Worm (Caenorhabditis elegans) whole organism, late embryonic: ENCODE data around the gene coq-6.

Experiments
- ama-1 ChIP-seq: fragments of 150-350 bp; optimal IDR thresholded peaks from 2 replicates; lab custom pipeline; 2014
- ceh-2 ChIP-seq: sonication (generic microtip); optimal IDR thresholded peaks from 2 replicates; lab custom pipeline; 2016; ENCODE audit warnings: missing genotype, missing genetic modification characterization, missing compliant biosample characterization
- ceh-6 ChIP-seq: fragments of 200-800 bp; sonication (Bioruptor generic); optimal IDR thresholded peaks from 2 replicates; lab custom pipeline; 2018; ENCODE audit warnings: mild to moderate bottlenecking, missing genetic modification characterization, missing compliant biosample characterization
- elt-2 ChIP-seq: sonication (generic microtip); optimal IDR thresholded peaks from 2 replicates; lab custom pipeline; 2016; ENCODE audit warnings: missing genetic modification reagents, missing genetic modification characterization, missing compliant biosample characterization
- fkh-10 ChIP-seq: fragments of 150-350 bp; optimal IDR thresholded peaks from 2 replicates; lab custom pipeline; 2014; ENCODE audit warnings: missing biosample characterization, missing genetic modification reagents, missing genetic modification characterization
- hlh-8 ChIP-seq: sonication (generic microtip); optimal IDR thresholded peaks from 2 replicates; lab custom pipeline; 2016; ENCODE audit warnings: missing genotype, missing genetic modification characterization, missing compliant biosample characterization
- nfya-1 ChIP-seq: sonication (generic microtip); optimal IDR thresholded peaks from 2 replicates; lab custom pipeline; 2017; ENCODE audit warnings: missing genetic modification characterization, mild to moderate bottlenecking, missing compliant biosample characterization, antibody characterized with exemption, moderate library complexity
- pat-9 ChIP-seq: fragments of 200-800 bp; sonication (Bioruptor generic); optimal IDR thresholded peaks from 2 replicates; lab custom pipeline; 2018; ENCODE audit warnings: mild to moderate bottlenecking, missing genetic modification characterization, moderate library complexity, missing compliant biosample characterization
- pqm-1 ChIP-seq: sonication (generic microtip); optimal IDR thresholded peaks from 2 replicates; lab custom pipeline; 2016; ENCODE audit warnings: missing genetic modification characterization, missing compliant biosample characterization
- rnt-1 ChIP-seq: sonication (generic microtip); optimal IDR thresholded peaks from 2 replicates; lab custom pipeline; 2016; ENCODE audit warnings: missing genetic modification characterization, missing compliant biosample characterization
- unc-3 ChIP-seq, 2 experiments: fragments of 200-800 bp in 1 of 2; sonication (Bioruptor generic) in 1 of 2; sonication (generic microtip) in 1 of 2; conservative IDR thresholded peaks in 1 of 2; optimal IDR thresholded peaks in 1 of 2; 2 replicates each; pipeline versions ENCODE4 v1.3.6 to Lab custom; 2016 to 2022; ENCODE audit warnings: missing compliant biosample characterization in 2 of 2, missing genetic modification characterization in 2 of 2, missing genetic modification reagents in 1 of 2

ce11 chrV:9314408-9314807, 22.2 kb upstream of the coq-6 start:
- TF ChIP-seq fkh-10 (GFP tag; lab: Kevin White, UChicago) (no peak), pqm-1 (tag; lab: Kevin White, UChicago) (no peak), ama-1 (lab: Kevin White, UChicago) (no peak), rnt-1 (no peak), nfya-1 (tag; lab: Kevin White, UChicago) (no peak), pat-9 (tag; lab: Kevin White, UChicago) (no peak), elt-2 (tag; lab: Kevin White, UChicago) (no peak), ceh-6 (no peak), ceh-2 (tag; lab: Kevin White, UChicago) (no peak), unc-3 (GFP tag; conservative IDR thresholded peaks at IDR 0.05; lab: Robert Waterston, UW) (no peak), unc-3 (tag; optimal IDR thresholded peaks at IDR 0.05; lab: Kevin White, UChicago) (no peak), hlh-8 (tag; lab: Kevin White, UChicago) (no peak)
